Fruit fly (Drosophila melanogaster) whole organism, adult: Measurements from ENCODE around the gene Archease.

Source experiments
- CG11617 ChIP-seq: fragments of 200-800 bp; sonication (Bioruptor generic); optimal IDR thresholded peaks from 2 replicates; lab custom pipeline; 2017; ENCODE audit warnings: mild to moderate bottlenecking, missing biosample characterization, missing genetic modification reagents, missing genetic modification characterization
- CG12768 ChIP-seq: fragments of 200-800 bp; sonication (Bioruptor generic); optimal IDR thresholded peaks from 2 replicates; lab custom pipeline; 2017; ENCODE audit warnings: missing biosample characterization, missing genetic modification characterization, mild to moderate bottlenecking, moderate library complexity, missing genetic modification reagents
- CG14711 ChIP-seq: fragments of 200-800 bp; sonication (Bioruptor generic); optimal IDR thresholded peaks from 2 replicates; lab custom pipeline; 2018; ENCODE audit warnings: missing biosample characterization, mild to moderate bottlenecking, missing genetic modification characterization, moderate library complexity
- CG1620 ChIP-seq: fragments of 200-800 bp; sonication (Bioruptor generic); optimal IDR thresholded peaks from 2 replicates; lab custom pipeline; 2016; ENCODE audit warnings: missing biosample characterization, missing genetic modification characterization
- CG33017 ChIP-seq: fragments of 200-800 bp; sonication (Bioruptor generic); optimal IDR thresholded peaks from 2 replicates; lab custom pipeline; 2018; ENCODE audit warnings: missing biosample characterization, mild to moderate bottlenecking, missing genetic modification characterization, moderate library complexity
- CG5204 ChIP-seq: fragments of 200-800 bp; sonication (Bioruptor generic); optimal IDR thresholded peaks from 2 replicates; lab custom pipeline; 2016; ENCODE audit warnings: missing biosample characterization, missing genetic modification characterization
- CG7045 ChIP-seq: fragments of 200-800 bp; sonication (Bioruptor generic); optimal IDR thresholded peaks from 2 replicates; lab custom pipeline; 2017; ENCODE audit warnings: missing biosample characterization, mild to moderate bottlenecking, missing genetic modification characterization
- CG7101 ChIP-seq: fragments of 200-800 bp; sonication (Bioruptor generic); optimal IDR thresholded peaks from 2 replicates; lab custom pipeline; 2018; ENCODE audit warnings: missing biosample characterization, mild to moderate bottlenecking, missing genetic modification characterization, moderate library complexity
- Clk ChIP-seq: fragments of 200-800 bp; sonication (Bioruptor generic); optimal IDR thresholded peaks from 2 replicates; lab custom pipeline; 2017; ENCODE audit warnings: missing biosample characterization, missing genetic modification characterization
- Crg-1 ChIP-seq: fragments of 200-800 bp; sonication (Bioruptor generic); optimal IDR thresholded peaks from 2 replicates; lab custom pipeline; 2016; ENCODE audit warnings: missing biosample characterization, missing genetic modification characterization
- Hr96 ChIP-seq: fragments of 200-800 bp; sonication (Bioruptor generic); optimal IDR thresholded peaks from 2 replicates; lab custom pipeline; 2016; ENCODE audit warnings: missing biosample characterization, missing genetic modification characterization
- Mnt ChIP-seq: fragments of 200-800 bp; sonication (Bioruptor generic); optimal IDR thresholded peaks from 2 replicates; lab custom pipeline; 2016; ENCODE audit warnings: missing biosample characterization, mild to moderate bottlenecking, missing genetic modification characterization
- bab1 ChIP-seq: fragments of 200-800 bp; sonication (Bioruptor generic); optimal IDR thresholded peaks from 3 replicates; lab custom pipeline; 2019; ENCODE audit warnings: missing biosample characterization, mild to moderate bottlenecking, missing genetic modification characterization, moderate library complexity
- cic ChIP-seq: fragments of 200-800 bp; sonication (Bioruptor generic); optimal IDR thresholded peaks from 2 replicates; lab custom pipeline; 2017; ENCODE audit warnings: missing biosample characterization, mild to moderate bottlenecking, missing genetic modification characterization, moderate library complexity
- cnc ChIP-seq, 2 experiments: fragments of >200 bp; optimal IDR thresholded peaks; 2 replicates each; lab custom pipeline; 2017
- kay ChIP-seq: fragments of 200-800 bp; sonication (Bioruptor generic); peaks from one replicate; lab custom pipeline; 2016; ENCODE audit warnings: missing biosample characterization, missing genetic modification characterization, borderline replicate concordance
- ovo ChIP-seq: fragments of 200-800 bp; sonication (Bioruptor generic); optimal IDR thresholded peaks from 2 replicates; lab custom pipeline; 2016; ENCODE audit warnings: missing biosample characterization, missing genetic modification characterization
- pad ChIP-seq: fragments of 200-800 bp; sonication (Bioruptor generic); optimal IDR thresholded peaks from 3 replicates; lab custom pipeline; 2017; ENCODE audit warnings: missing biosample characterization, missing genetic modification characterization, mild to moderate bottlenecking, moderate library complexity, missing genetic modification reagents
- tj ChIP-seq: fragments of 200-800 bp; sonication (Bioruptor generic); optimal IDR thresholded peaks from 3 replicates; lab custom pipeline; 2017; ENCODE audit warnings: missing biosample characterization, mild to moderate bottlenecking, missing genetic modification characterization, moderate library complexity
- toe ChIP-seq: fragments of 200-800 bp; sonication (Bioruptor generic); optimal IDR thresholded peaks from 2 replicates; lab custom pipeline; 2016; ENCODE audit warnings: missing biosample characterization, missing genetic modification characterization

Archease gene

DNA sequence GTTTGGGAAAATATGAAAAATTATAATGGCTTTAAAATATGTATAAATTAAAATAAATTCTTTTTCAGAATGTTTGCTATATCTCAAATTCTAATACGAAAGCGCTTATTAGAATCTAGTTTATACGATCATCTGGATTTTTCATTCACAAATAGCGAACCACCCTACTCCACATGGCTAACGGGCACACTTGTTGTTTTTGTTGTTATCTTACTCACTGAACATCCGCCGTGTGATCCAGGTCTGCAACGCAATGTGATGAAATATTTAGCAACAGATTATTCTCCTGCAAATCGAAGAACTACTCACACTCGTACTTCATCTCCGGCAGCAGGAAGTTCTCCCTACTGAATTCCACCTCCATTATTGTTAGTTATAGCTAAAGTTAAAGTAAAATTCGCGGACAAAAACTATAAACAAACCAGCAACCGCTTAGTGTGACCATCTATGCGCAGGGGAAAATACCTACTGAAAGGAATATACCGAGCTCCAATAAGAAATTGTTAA is at the start of gene Archease:
Archease (minus strand) TSS at position 472 of the 507 bp plus-strand sequence.
- TF ChIP-seq kay (GFP tag; lab: Kevin White, UChicago) (peak; percentile 88), CG33017 (tag; lab: Kevin White, UChicago) (peak; percentile 50), toe (peak; percentile 5), CG5204 (peak; percentile 34), Hr96 (GFP tag; lab: Kevin White, UChicago) (peak; percentile 14), cnc (optimal IDR thresholded peaks at IDR 0.05; lab: Kevin White, UChicago) (no peak), CG7045 (GFP tag; lab: Kevin White, UChicago) (peak; percentile 58), Crg-1 (GFP tag; lab: Kevin White, UChicago) (no peak), tj (GFP tag; lab: Kevin White, UChicago) (peak; percentile 12), bab1 (peak; percentile 72), Mnt (GFP tag; lab: Kevin White, UChicago) (peak; percentile 80), Clk (GFP tag; lab: Kevin White, UChicago) (no peak), cic (GFP tag; lab: Kevin White, UChicago) (peak; percentile 54), CG7101 (tag; lab: Kevin White, UChicago) (peak; percentile 54), CG11617 (GFP tag; lab: Kevin White, UChicago) (peak; percentile 61), pad (peak; percentile 13), CG14711 (tag; lab: Kevin White, UChicago) (peak; percentile 51), CG12768 (GFP tag; lab: Kevin White, UChicago) (peak; percentile 9), ovo (GFP tag; lab: Kevin White, UChicago) (peak; percentile 81), CG1620 (no peak)

DNA sequence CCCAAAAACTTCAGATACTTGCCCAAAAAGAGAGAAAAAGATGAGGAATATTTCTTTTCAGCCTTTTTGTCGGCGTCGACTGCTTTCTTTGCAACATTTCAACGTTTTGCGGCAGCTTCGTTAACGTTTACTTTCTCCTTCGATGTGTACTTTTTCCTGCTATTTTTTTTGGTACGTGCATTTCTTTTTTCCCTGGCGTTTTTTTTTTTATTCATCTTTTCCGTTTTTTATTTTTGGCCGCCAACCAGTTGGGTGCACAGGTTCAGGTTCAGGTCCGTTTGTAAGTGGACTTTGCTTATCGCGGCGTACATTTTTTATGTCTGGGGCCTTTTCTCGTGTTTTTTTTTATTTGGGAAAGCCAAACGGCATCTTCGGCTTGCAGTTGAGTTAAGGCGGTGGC is 41.7 kb upstream of the Archease start:
- TF ChIP-seq Crg-1 (GFP tag; lab: Kevin White, UChicago): no peak
- TF ChIP-seq cic (GFP tag; lab: Kevin White, UChicago): no peak
- no peak for TF ChIP-seq CG33017 (tag; lab: Kevin White, UChicago)
- no peak for TF ChIP-seq Clk (GFP tag; lab: Kevin White, UChicago)
- TF ChIP-seq CG7101 (tag; lab: Kevin White, UChicago): no peak
- TF ChIP-seq toe: no peak
- no peak for TF ChIP-seq ovo (GFP tag; lab: Kevin White, UChicago)
- no peak for TF ChIP-seq pad
- TF ChIP-seq kay (GFP tag; lab: Kevin White, UChicago): no peak
- TF ChIP-seq CG11617 (GFP tag; lab: Kevin White, UChicago): no peak
- TF ChIP-seq bab1: no peak
- TF ChIP-seq tj (GFP tag; lab: Kevin White, UChicago): no peak
- no peak for TF ChIP-seq cnc (optimal IDR thresholded peaks at IDR 0.05; lab: Kevin White, UChicago)
- no peak for TF ChIP-seq Hr96 (GFP tag; lab: Kevin White, UChicago)
- TF ChIP-seq CG1620: no peak
- TF ChIP-seq CG14711 (tag; lab: Kevin White, UChicago): no peak
- no peak for TF ChIP-seq CG12768 (GFP tag; lab: Kevin White, UChicago)

DNA sequence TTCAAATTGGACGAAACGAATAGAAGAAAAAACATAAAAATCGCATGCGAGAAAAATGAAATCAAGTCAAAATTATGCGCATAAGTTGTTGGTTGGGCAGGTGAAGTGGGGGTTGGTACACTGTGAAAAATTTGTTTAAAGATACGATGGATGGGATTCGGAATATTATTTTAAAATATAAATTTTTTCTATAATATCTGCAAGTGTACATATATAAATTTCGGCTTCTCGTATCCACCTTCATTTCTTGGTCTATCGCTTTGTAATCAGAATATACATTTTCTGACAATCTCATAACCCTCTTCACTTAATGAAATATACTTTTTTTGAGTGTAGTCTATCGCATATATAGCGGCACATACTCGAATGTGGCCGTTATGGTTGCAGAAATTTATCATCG is 40.6 kb upstream of the Archease start:
- TF ChIP-seq CG12768 (GFP tag; lab: Kevin White, UChicago) (no peak), CG7045 (GFP tag; lab: Kevin White, UChicago) (no peak), CG33017 (tag; lab: Kevin White, UChicago) (no peak), CG5204 (no peak), bab1 (no peak), kay (GFP tag; lab: Kevin White, UChicago) (no peak), CG11617 (GFP tag; lab: Kevin White, UChicago) (no peak), cnc (optimal IDR thresholded peaks at IDR 0.05; lab: Kevin White, UChicago) (no peak), Hr96 (GFP tag; lab: Kevin White, UChicago) (no peak), Mnt (GFP tag; lab: Kevin White, UChicago) (no peak), toe (no peak), pad (no peak), tj (GFP tag; lab: Kevin White, UChicago) (no peak)

DNA sequence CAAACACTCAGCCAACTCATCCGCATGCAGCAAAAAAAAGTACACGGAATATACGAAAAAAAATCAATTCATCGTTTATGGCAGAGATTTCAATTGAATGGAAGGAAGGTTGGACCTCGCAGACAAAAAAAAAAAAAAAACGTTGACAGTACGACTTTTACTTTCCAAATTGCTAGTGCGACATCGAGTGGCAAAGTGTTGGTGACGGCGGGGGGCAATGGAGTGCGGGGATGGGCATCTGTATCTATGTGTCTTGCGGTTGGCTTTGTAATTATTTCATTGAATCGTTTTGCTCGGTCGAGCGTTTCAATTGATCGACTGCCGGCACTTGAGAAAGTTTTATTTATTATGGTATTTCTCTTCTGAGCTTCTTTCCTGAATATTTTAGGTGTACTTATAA is 38.8 kb upstream of the Archease start:
- TF ChIP-seq Clk (GFP tag; lab: Kevin White, UChicago) (no peak), kay (GFP tag; lab: Kevin White, UChicago) (peak; percentile 32)

DNA sequence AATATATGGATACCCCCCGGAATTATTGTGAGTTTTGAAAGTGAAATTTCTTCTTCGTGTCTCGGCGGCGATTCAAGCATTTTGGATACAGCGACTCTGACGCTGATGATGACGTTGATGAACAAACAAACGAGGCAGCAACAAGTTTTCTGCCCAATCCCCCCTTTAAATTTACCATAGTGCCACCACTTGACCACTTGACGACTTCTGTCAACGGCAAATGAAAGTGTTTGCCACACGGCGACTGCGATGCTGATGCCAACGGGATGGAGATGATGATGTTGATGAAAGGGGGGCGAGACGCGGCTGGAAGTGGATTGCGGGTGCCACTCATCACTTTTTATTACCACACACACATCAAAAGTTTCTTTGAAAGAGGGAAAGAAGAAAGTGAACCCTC is 37.7 kb upstream of the Archease start:
- no peak for TF ChIP-seq ovo (GFP tag; lab: Kevin White, UChicago)
- no peak for TF ChIP-seq cnc (optimal IDR thresholded peaks at IDR 0.05; lab: Kevin White, UChicago)
- no peak for TF ChIP-seq Crg-1 (GFP tag; lab: Kevin White, UChicago)

DNA sequence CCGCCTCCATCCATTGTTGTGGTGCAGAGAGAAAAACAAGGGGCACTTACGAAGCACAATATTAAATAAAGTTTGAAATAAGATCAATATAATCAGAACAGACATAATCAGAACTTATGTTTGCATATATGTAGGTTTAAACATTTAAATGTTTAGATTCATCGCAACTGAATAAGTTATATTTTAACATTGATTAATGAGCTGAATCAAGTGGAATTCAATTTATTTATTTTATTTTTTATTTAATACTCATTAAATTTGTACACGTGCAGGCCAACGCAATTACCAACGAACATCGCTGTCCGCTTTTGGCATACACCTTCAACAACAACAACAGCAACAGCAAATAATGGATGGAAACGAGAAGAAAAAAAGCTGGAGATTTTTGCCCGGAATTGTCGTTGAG is 36.1 kb upstream of the Archease start:
- no peak for TF ChIP-seq CG7045 (GFP tag; lab: Kevin White, UChicago)
- TF ChIP-seq CG1620: no peak
- no peak for TF ChIP-seq Hr96 (GFP tag; lab: Kevin White, UChicago)
- no peak for TF ChIP-seq kay (GFP tag; lab: Kevin White, UChicago)
- no peak for TF ChIP-seq bab1
- TF ChIP-seq tj (GFP tag; lab: Kevin White, UChicago): no peak
- no peak for TF ChIP-seq CG12768 (GFP tag; lab: Kevin White, UChicago)
- TF ChIP-seq pad: no peak
- TF ChIP-seq Mnt (GFP tag; lab: Kevin White, UChicago): no peak
- TF ChIP-seq ovo (GFP tag; lab: Kevin White, UChicago): no peak
- TF ChIP-seq toe: no peak
- TF ChIP-seq CG14711 (tag; lab: Kevin White, UChicago): no peak
- TF ChIP-seq Crg-1 (GFP tag; lab: Kevin White, UChicago): no peak
- TF ChIP-seq CG11617 (GFP tag; lab: Kevin White, UChicago): no peak
- no peak for TF ChIP-seq Clk (GFP tag; lab: Kevin White, UChicago)
- no peak for TF ChIP-seq CG33017 (tag; lab: Kevin White, UChicago)
- no peak for TF ChIP-seq CG7101 (tag; lab: Kevin White, UChicago)
- TF ChIP-seq CG5204: no peak
- no peak for TF ChIP-seq cic (GFP tag; lab: Kevin White, UChicago)
